Worm (Caenorhabditis elegans) whole organism, L4/young adult: ENCODE measurements around the gene endu-2.

Experiments
- W03F9.2 ChIP-seq: fragments of 150-350 bp; optimal IDR thresholded peaks from 2 replicates; lab custom pipeline; 2014; ENCODE audit warnings: missing biosample characterization, missing genetic modification characterization
- him-1 ChIP-seq: sonication (generic microtip); optimal IDR thresholded peaks from 2 replicates; lab custom pipeline; 2016; ENCODE audit warnings: missing genotype, missing genetic modification reagents, missing genetic modification characterization, missing compliant biosample characterization

ce11 chrX:8252293-8252692 is 10.2 kb downstream of the endu-2 start, which contains the start of gene M60.6:
- no peak for TF ChIP-seq him-1
- TF ChIP-seq W03F9.2 (tag; lab: Kevin White, UChicago) = no peak
